Worm (Caenorhabditis elegans) whole organism, late embryonic: ENCODE measurements around the gene Y55F3AR.2.

Experiments used
- C38D4.7 ChIP-seq: fragments of 200-800 bp; sonication (Bioruptor generic); optimal IDR thresholded peaks from 2 replicates; lab custom pipeline; 2018; ENCODE audit warnings: mild to moderate bottlenecking, missing genetic modification characterization, moderate library complexity, missing compliant biosample characterization
- F13H6.1 ChIP-seq: sonication (generic microtip); optimal IDR thresholded peaks from 2 replicates; lab custom pipeline; 2016; ENCODE audit warnings: missing genetic modification characterization, missing compliant biosample characterization
- K09A11.1 ChIP-seq: sonication (generic microtip); optimal IDR thresholded peaks from 2 replicates; lab custom pipeline; 2017; ENCODE audit warnings: antibody characterized with exemption, mild to moderate bottlenecking, missing genetic modification characterization, missing compliant biosample characterization; ENCODE audit not compliant: insufficient read depth
- T23F11.4 ChIP-seq: fragments of 200-800 bp; sonication (Bioruptor generic); optimal IDR thresholded peaks from 2 replicates; lab custom pipeline; 2018; ENCODE audit warnings: mild to moderate bottlenecking, missing genetic modification characterization, missing compliant biosample characterization
- ahr-1 ChIP-seq: sonication (generic microtip); optimal IDR thresholded peaks from 2 replicates; lab custom pipeline; 2016; ENCODE audit warnings: missing genetic modification characterization, missing compliant biosample characterization
- ama-1 ChIP-seq: fragments of 150-350 bp; optimal IDR thresholded peaks from 2 replicates; lab custom pipeline; 2014
- ceh-14 ChIP-seq: sonication (generic microtip); optimal IDR thresholded peaks from 2 replicates; lab custom pipeline; 2016; ENCODE audit warnings: missing genotype, missing genetic modification characterization, missing compliant biosample characterization
- ceh-18 ChIP-seq: sonication (generic microtip); optimal IDR thresholded peaks from 2 replicates; lab custom pipeline; 2016; ENCODE audit warnings: missing genetic modification characterization, missing compliant biosample characterization
- ceh-19 ChIP-seq: fragments of 200-800 bp; sonication (Bioruptor generic); optimal IDR thresholded peaks from 2 replicates; lab custom pipeline; 2018; ENCODE audit warnings: mild to moderate bottlenecking, missing genetic modification characterization, missing compliant biosample characterization
- ceh-22 ChIP-seq: sonication (generic microtip); optimal IDR thresholded peaks from 2 replicates; lab custom pipeline; 2017; ENCODE audit warnings: missing biosample characterization, missing genetic modification characterization
- ceh-30 ChIP-seq: fragments of 150-350 bp; optimal IDR thresholded peaks from 2 replicates; lab custom pipeline; 2014; ENCODE audit warnings: missing biosample characterization, missing genetic modification characterization
- ceh-31 ChIP-seq: sonication (generic microtip); optimal IDR thresholded peaks from 2 replicates; lab custom pipeline; 2016; ENCODE audit warnings: missing genetic modification characterization, missing compliant biosample characterization
- che-1 ChIP-seq: sonication (generic microtip); optimal IDR thresholded peaks from 2 replicates; lab custom pipeline; 2016; ENCODE audit warnings: mild to moderate bottlenecking, missing genetic modification characterization, missing compliant biosample characterization
- dve-1 ChIP-seq: sonication (generic microtip); optimal IDR thresholded peaks from 2 replicates; lab custom pipeline; 2017; ENCODE audit warnings: antibody characterized with exemption, mild to moderate bottlenecking, missing genetic modification characterization, missing compliant biosample characterization
- elt-2 ChIP-seq: sonication (generic microtip); optimal IDR thresholded peaks from 2 replicates; lab custom pipeline; 2016; ENCODE audit warnings: missing genetic modification reagents, missing genetic modification characterization, missing compliant biosample characterization
- fax-1 ChIP-seq: sonication (generic microtip); optimal IDR thresholded peaks from 2 replicates; lab custom pipeline; 2016; ENCODE audit warnings: missing genotype, missing genetic modification characterization, missing compliant biosample characterization
- hlh-30 ChIP-seq: sonication (generic microtip); optimal IDR thresholded peaks from 2 replicates; lab custom pipeline; 2017; ENCODE audit warnings: antibody characterized with exemption, missing genetic modification characterization, missing compliant biosample characterization; ENCODE audit not compliant: insufficient read depth
- lin-11 ChIP-seq: fragments of 200-800 bp; sonication (Bioruptor generic); optimal IDR thresholded peaks from 2 replicates; lab custom pipeline; 2018; ENCODE audit warnings: mild to moderate bottlenecking, missing genetic modification characterization, missing compliant biosample characterization
- madf-2 ChIP-seq: sonication (generic microtip); optimal IDR thresholded peaks from 2 replicates; lab custom pipeline; 2017; ENCODE audit warnings: missing genetic modification characterization, missing compliant biosample characterization
- mec-3 ChIP-seq: sonication (generic microtip); optimal IDR thresholded peaks from 2 replicates; lab custom pipeline; 2016; ENCODE audit warnings: borderline replicate concordance, missing genetic modification characterization, missing compliant biosample characterization
- nfya-1 ChIP-seq: sonication (generic microtip); optimal IDR thresholded peaks from 2 replicates; lab custom pipeline; 2017; ENCODE audit warnings: missing genetic modification characterization, mild to moderate bottlenecking, missing compliant biosample characterization, antibody characterized with exemption, moderate library complexity
- nhr-232 ChIP-seq: sonication (generic microtip); optimal IDR thresholded peaks from 2 replicates; lab custom pipeline; 2016; ENCODE audit warnings: missing genetic modification characterization, missing compliant biosample characterization
- odd-2 ChIP-seq: sonication (generic microtip); optimal IDR thresholded peaks from 2 replicates; lab custom pipeline; 2017; ENCODE audit warnings: antibody characterized with exemption, mild to moderate bottlenecking, missing genetic modification characterization, missing compliant biosample characterization
- pag-3 ChIP-seq: sonication (generic microtip); optimal IDR thresholded peaks from 2 replicates; lab custom pipeline; 2016; ENCODE audit warnings: missing compliant biosample characterization, missing genetic modification characterization, borderline replicate concordance
- pat-9 ChIP-seq: fragments of 200-800 bp; sonication (Bioruptor generic); optimal IDR thresholded peaks from 2 replicates; lab custom pipeline; 2018; ENCODE audit warnings: mild to moderate bottlenecking, missing genetic modification characterization, moderate library complexity, missing compliant biosample characterization
- pax-1 ChIP-seq: fragments of 150-350 bp; optimal IDR thresholded peaks from 2 replicates; lab custom pipeline; 2014; ENCODE audit warnings: missing biosample characterization, missing genetic modification characterization
- pha-2 ChIP-seq: sonication (generic microtip); optimal IDR thresholded peaks from 2 replicates; lab custom pipeline; 2017; ENCODE audit warnings: mild to moderate bottlenecking, missing genetic modification characterization, missing compliant biosample characterization
- pha-4 ChIP-seq: fragments of 150-350 bp; optimal IDR thresholded peaks from 2 replicates; lab custom pipeline; 2018; ENCODE audit warnings: missing biosample characterization, missing genetic modification reagents, missing genetic modification characterization
- pros-1 ChIP-seq: fragments of 150-350 bp; optimal IDR thresholded peaks from 2 replicates; lab custom pipeline; 2014; ENCODE audit warnings: missing biosample characterization, missing genetic modification reagents, missing genetic modification characterization
- ref-2 ChIP-seq: sonication (generic microtip); optimal IDR thresholded peaks from 2 replicates; lab custom pipeline; 2016; ENCODE audit warnings: missing genetic modification characterization, missing compliant biosample characterization
- sdc-2 ChIP-seq: sonication (generic microtip); optimal IDR thresholded peaks from 2 replicates; lab custom pipeline; 2016; ENCODE audit warnings: missing genotype, missing genetic modification characterization, missing compliant biosample characterization
- sox-2 ChIP-seq: fragments of 200-800 bp; sonication (Bioruptor generic); IDR thresholded peaks from 2 replicates; pipeline ENCODE4 v1.3.6; 2022; ENCODE audit warnings: missing genetic modification reagents, missing genetic modification characterization, missing compliant biosample characterization
- tbx-2 ChIP-seq: sonication (generic microtip); optimal IDR thresholded peaks from 2 replicates; lab custom pipeline; 2016; ENCODE audit warnings: missing genetic modification characterization, missing compliant biosample characterization
- unc-3 ChIP-seq, 2 experiments: fragments of 200-800 bp in 1 of 2; sonication (Bioruptor generic) in 1 of 2; sonication (generic microtip) in 1 of 2; conservative IDR thresholded peaks in 1 of 2; optimal IDR thresholded peaks in 1 of 2; 2 replicates each; pipeline versions ENCODE4 v1.3.6 to Lab custom; 2016 to 2022; ENCODE audit warnings: missing compliant biosample characterization in 2 of 2, missing genetic modification characterization in 2 of 2, missing genetic modification reagents in 1 of 2
- unc-42 ChIP-seq: sonication (generic microtip); optimal IDR thresholded peaks from 2 replicates; lab custom pipeline; 2016; ENCODE audit warnings: missing genotype, missing genetic modification characterization, missing compliant biosample characterization
- unc-86 ChIP-seq: sonication (generic microtip); optimal IDR thresholded peaks from 2 replicates; lab custom pipeline; 2016; ENCODE audit warnings: missing genetic modification characterization, missing compliant biosample characterization
- ztf-16 ChIP-seq: sonication (generic microtip); optimal IDR thresholded peaks from 2 replicates; lab custom pipeline; 2017; ENCODE audit warnings: missing genetic modification characterization, missing compliant biosample characterization

Gene Y55F3AR.2

DNA sequence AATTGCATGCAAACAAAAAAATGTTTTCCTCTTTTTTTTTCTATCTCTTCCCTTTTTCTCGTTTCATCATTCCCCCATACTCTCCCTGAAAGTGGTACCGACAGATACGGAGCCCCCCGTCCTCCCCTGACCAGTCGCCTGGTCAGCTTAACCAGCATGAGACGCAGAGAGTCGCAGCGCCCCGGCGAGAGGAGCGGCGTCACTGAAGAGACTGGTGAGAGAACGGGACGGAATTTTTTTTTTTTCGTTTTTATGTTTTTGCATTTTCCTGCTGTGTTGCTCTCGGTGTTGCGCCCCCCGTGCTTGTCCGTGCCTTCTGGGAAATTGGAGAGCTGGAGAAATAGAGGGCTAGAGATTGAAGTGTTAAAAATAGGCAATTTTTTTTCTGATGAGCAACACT, 24.0 kb upstream of the Y55F3AR.2 start:
- TF ChIP-seq ceh-18 (tag; lab: Kevin White, UChicago) = peak; percentile 54
- TF ChIP-seq nfya-1 (tag; lab: Kevin White, UChicago) = peak; percentile 34
- TF ChIP-seq ceh-31 (tag; lab: Kevin White, UChicago) = peak; percentile 59
- TF ChIP-seq unc-42 (tag; lab: Kevin White, UChicago) = peak; percentile 36
- TF ChIP-seq pax-1 = no peak
- peak; percentile 9 for TF ChIP-seq tbx-2 (tag; lab: Kevin White, UChicago)
- no peak for TF ChIP-seq T23F11.4
- TF ChIP-seq F13H6.1 (tag; lab: Kevin White, UChicago) = peak; percentile 93

DNA sequence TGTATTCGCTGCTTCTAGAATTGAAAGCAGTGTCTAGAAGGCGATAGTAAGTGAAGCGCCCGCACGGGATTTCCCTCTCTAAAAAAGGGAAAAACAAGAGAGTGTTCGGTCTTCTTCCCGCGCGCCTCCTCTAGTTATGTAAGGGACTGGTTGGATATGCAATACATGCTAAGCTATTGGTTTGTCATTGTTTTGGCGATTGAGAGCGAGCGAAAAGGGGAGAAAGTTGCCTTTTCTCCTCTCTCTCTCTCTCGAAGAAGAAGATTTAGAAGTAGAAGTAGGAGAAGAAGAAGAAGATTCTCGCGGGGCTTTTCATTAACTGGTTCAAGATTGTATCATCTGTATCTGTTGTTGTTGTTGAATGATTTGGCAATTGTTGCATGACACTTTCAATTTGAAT, 20.3 kb upstream of the Y55F3AR.2 start:
- TF ChIP-seq K09A11.1 (tag; lab: Kevin White, UChicago) (no peak), tbx-2 (tag; lab: Kevin White, UChicago) (no peak), pag-3 (tag; lab: Kevin White, UChicago) (no peak), nfya-1 (tag; lab: Kevin White, UChicago) (no peak), unc-86 (no peak), nhr-232 (tag; lab: Kevin White, UChicago) (no peak), mec-3 (tag; lab: Kevin White, UChicago) (no peak), ceh-31 (tag; lab: Kevin White, UChicago) (no peak), ceh-19 (GFP tag; lab: Kevin White, UChicago) (no peak), ceh-18 (tag; lab: Kevin White, UChicago) (no peak), dve-1 (tag; lab: Kevin White, UChicago) (no peak), ceh-30 (tag; lab: Kevin White, UChicago) (no peak), odd-2 (no peak), ceh-14 (tag; lab: Kevin White, UChicago) (no peak), ahr-1 (no peak)
- TF ChIP-seq, all 69 proteins: peak for 0

DNA sequence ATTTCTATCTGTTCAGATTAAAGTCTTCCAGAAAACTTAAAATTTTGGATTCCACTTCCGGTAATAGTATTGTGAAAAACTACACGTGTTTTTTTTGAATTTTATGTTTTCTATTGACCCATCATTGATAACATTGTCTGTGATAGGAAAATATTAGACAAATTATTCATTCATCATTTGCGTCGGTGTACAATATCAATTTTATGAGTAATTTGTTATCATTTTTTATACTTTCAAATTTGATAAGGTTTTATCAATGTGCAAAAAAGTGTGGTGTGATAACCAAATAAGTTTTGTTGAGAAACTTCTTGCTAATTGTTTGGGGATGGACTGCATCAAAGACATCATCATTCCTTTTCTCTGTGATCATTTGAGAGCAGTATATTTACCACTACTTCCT, 18.9 kb upstream of the Y55F3AR.2 start:
- TF ChIP-seq pha-2 (tag; lab: Kevin White, UChicago) (no peak), elt-2 (tag; lab: Kevin White, UChicago) (peak; percentile 96)

DNA sequence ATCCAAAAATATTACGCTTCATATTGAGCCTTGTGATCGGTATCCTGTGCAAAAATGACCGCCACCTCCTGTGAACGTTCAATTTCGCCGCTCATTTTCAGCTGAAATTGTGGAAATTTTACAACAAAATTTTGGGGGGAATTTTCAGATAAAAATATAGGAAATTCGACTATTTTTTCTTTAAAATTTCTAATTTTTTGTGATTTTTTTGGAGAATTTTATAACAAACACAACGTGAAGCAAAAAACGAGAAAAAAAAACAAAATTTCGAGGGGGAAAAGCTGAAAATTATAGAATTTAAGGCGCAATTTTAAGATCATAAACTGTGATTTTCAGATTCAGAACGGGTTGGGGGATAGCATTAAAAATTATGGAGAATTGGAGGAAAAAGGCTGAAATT, 7.4 kb upstream of the Y55F3AR.2 start, which contains the start of gene csn-4:
csn-4 (minus strand) TSS at position 101 of the 400 bp plus-strand sequence.
- no peak for TF ChIP-seq fax-1
- no peak for TF ChIP-seq C38D4.7 (GFP tag; lab: Kevin White, UChicago)
- no peak for TF ChIP-seq pha-4
- no peak for TF ChIP-seq pax-1
- no peak for TF ChIP-seq ceh-14 (tag; lab: Kevin White, UChicago)

DNA sequence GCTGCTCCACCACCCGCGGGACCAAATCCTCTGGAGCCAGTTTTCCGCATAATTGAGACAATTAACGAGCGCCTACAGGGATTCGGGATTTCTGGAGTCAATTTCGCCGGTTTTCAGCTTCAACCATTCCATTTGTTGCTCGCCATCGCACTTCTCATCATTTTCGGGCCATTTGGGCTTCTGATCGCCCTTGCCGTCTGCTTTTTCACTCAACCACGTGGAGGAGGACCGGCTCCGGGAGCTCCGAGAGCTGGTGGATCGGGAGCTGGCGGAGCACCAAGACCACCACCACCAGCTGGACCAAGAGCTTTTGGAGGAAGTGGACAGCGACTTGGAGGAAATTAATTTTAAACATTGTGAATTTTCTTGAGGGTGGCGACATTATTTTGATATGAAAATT, 1.8 kb downstream of the Y55F3AR.2 start:
- TF ChIP-seq unc-3 (GFP tag; conservative IDR thresholded peaks at IDR 0.05; lab: Robert Waterston, UW) = no peak
- no peak for TF ChIP-seq unc-3 (tag; optimal IDR thresholded peaks at IDR 0.05; lab: Kevin White, UChicago)
- no peak for TF ChIP-seq ceh-22 (tag; lab: Kevin White, UChicago)
- TF ChIP-seq mec-3 (tag; lab: Kevin White, UChicago) = no peak
- no peak for TF ChIP-seq pros-1 (tag; lab: Kevin White, UChicago)
- TF ChIP-seq C38D4.7 (GFP tag; lab: Kevin White, UChicago) = no peak
- no peak for TF ChIP-seq pha-2 (tag; lab: Kevin White, UChicago)
- TF ChIP-seq pat-9 (tag; lab: Kevin White, UChicago) = no peak
- TF ChIP-seq hlh-30 = no peak
- no peak for TF ChIP-seq ref-2 (tag; lab: Kevin White, UChicago)
- TF ChIP-seq ceh-30 (tag; lab: Kevin White, UChicago) = no peak
- TF ChIP-seq ztf-16 = no peak
- TF ChIP-seq dve-1 (tag; lab: Kevin White, UChicago) = no peak
- no peak for TF ChIP-seq sox-2 (GFP tag; lab: Robert Waterston, UW)
- no peak for TF ChIP-seq ceh-14 (tag; lab: Kevin White, UChicago)
- no peak for TF ChIP-seq odd-2
- no peak for TF ChIP-seq madf-2 (tag; lab: Kevin White, UChicago)
- no peak for TF ChIP-seq che-1 (tag; lab: Kevin White, UChicago)
- TF ChIP-seq ama-1 (lab: Kevin White, UChicago) = no peak
- no peak for TF ChIP-seq sdc-2 (tag; lab: Kevin White, UChicago)
- no peak for TF ChIP-seq lin-11 (tag; lab: Kevin White, UChicago)
- TF ChIP-seq, all 69 proteins: peak for 0
